Fruit fly (Drosophila melanogaster): ENCODE results near the gene S1P.

dm6 chr3L:21568848-21569372 is 48.3 kb downstream of the S1P start, which contains the start of the genes CRIF and SMC5:
- TF ChIP-seq Myc (optimal IDR thresholded peaks at IDR 0.05) (no peak), psq (optimal IDR thresholded peaks at IDR 0.05) (no peak), h (optimal IDR thresholded peaks at IDR 0.05) (no peak), insv (optimal IDR thresholded peaks at IDR 0.05) (no peak), ttk (optimal IDR thresholded peaks at IDR 0.05) (no peak), Sin3A (optimal IDR thresholded peaks at IDR 0.05) (no peak)

Data from Kc167 (cell line).